Fruit fly (Drosophila melanogaster) whole organism: ENCODE results near the gene CG13982.

Experiments used
- CG8478 ChIP-seq: fragments of >200 bp; optimal IDR thresholded peaks from 2 replicates; lab custom pipeline; 2018; ENCODE audit warnings: inconsistent platforms
- Dll ChIP-seq: fragments of >200 bp; optimal IDR thresholded peaks from 2 replicates; lab custom pipeline; 2017
- EcR ChIP-seq, 2 experiments: fragments of >200 bp; optimal IDR thresholded peaks; 2 replicates each; lab custom pipeline; 2017; ENCODE audit warnings: missing biosample characterization in 2 of 2, missing genetic modification characterization in 2 of 2, missing genetic modification reagents in 2 of 2
- pan ChIP-seq: fragments of >200 bp; optimal IDR thresholded peaks from 2 replicates; lab custom pipeline; 2017
- psq ChIP-seq: fragments of >200 bp; optimal IDR thresholded peaks from 2 replicates; lab custom pipeline; 2017
- usp ChIP-seq: fragments of >200 bp; optimal IDR thresholded peaks from 2 replicates; lab custom pipeline; 2017; ENCODE audit warnings: missing biosample characterization, missing genetic modification characterization, mixed read lengths

The CG13982 gene

dm6 chr2L:6455955-6456599 is 44.0 kb downstream of the CG13982 start, which contains the start of gene frj:
Gene frj (plus strand): TSS chr2L:6456052.
- TF ChIP-seq usp (GFP tag; lab: Kevin White, UChicago) = no peak

dm6 chr2L:6457583-6457982 is 45.5 kb downstream of the CG13982 start:
- TF ChIP-seq pan = no peak
- no peak for TF ChIP-seq Dll (lab: Kevin White, UChicago)

DNA sequence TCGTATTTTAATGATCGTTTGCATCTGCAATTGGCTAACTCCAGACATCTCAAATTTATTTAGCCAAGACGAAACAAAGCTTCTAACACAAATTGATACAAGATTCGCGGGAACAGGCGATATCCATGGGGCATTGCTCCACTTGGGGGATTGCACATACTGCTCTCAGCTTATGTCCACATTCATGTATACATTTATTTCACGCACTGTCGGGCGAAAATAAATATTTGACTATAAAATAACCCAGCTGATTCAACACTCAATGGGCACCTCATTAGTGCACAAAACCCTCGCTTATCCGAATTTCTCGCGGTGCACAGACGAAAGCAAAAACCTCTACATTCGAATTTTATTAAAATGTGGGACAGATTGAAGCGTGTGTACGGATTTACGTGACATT is 49.4 kb downstream of the CG13982 start:
- TF ChIP-seq psq (lab: Kevin White, UChicago) (no peak), Dll (lab: Kevin White, UChicago) (no peak), pan (no peak), EcR (GFP tag; optimal IDR thresholded peaks at IDR 0.05; lab: Kevin White, UChicago) (no peak), CG8478 (lab: Kevin White, UChicago) (no peak), usp (GFP tag; lab: Kevin White, UChicago) (no peak)

dm6 chr2L:6462259-6462658 is 50.1 kb downstream of the CG13982 start:
- no peak for TF ChIP-seq CG8478 (lab: Kevin White, UChicago)
- TF ChIP-seq pan = no peak
- TF ChIP-seq Dll (lab: Kevin White, UChicago) = no peak
- no peak for TF ChIP-seq EcR (GFP tag; optimal IDR thresholded peaks at IDR 0.05; lab: Kevin White, UChicago)
- TF ChIP-seq psq (lab: Kevin White, UChicago) = no peak
- TF ChIP-seq usp (GFP tag; lab: Kevin White, UChicago) = no peak

DNA sequence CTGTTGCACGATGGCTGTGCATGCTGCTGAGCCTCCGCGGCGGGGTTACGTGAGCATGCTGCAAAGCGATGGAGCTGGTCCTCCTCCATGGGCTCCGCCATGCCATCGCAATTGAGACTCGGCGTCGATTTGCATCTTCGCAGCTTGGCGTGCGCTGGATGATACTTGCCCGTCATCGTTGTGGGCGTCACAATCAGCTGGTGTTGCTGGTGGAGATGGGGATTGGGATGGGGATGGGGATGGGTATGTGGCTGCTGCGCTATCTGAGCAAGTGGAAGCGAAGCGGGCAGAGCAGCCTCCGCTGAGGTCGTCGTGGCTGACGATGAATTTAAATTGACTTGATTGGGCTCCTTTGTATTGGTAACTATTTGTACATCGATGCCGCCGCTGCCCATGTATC is 51.3 kb downstream of the CG13982 start:
- TF ChIP-seq pan (no peak), usp (GFP tag; lab: Kevin White, UChicago) (no peak), psq (lab: Kevin White, UChicago) (no peak), CG8478 (lab: Kevin White, UChicago) (no peak), Dll (lab: Kevin White, UChicago) (no peak), EcR (GFP tag; optimal IDR thresholded peaks at IDR 0.05; lab: Kevin White, UChicago) (no peak)

dm6 chr2L:6464270-6464669 is 52.2 kb downstream of the CG13982 start:
- TF ChIP-seq usp (GFP tag; lab: Kevin White, UChicago) = no peak
- no peak for TF ChIP-seq psq (lab: Kevin White, UChicago)
- TF ChIP-seq EcR (GFP tag; optimal IDR thresholded peaks at IDR 0.05; lab: Kevin White, UChicago) = no peak
- TF ChIP-seq Dll (lab: Kevin White, UChicago) = no peak
- no peak for TF ChIP-seq CG8478 (lab: Kevin White, UChicago)
- no peak for TF ChIP-seq pan

dm6 chr2L:6464780-6465179 is 52.7 kb downstream of the CG13982 start:
- TF ChIP-seq psq (lab: Kevin White, UChicago) (no peak), pan (no peak), EcR (GFP tag; optimal IDR thresholded peaks at IDR 0.05; lab: Kevin White, UChicago) (no peak), usp (GFP tag; lab: Kevin White, UChicago) (no peak), Dll (lab: Kevin White, UChicago) (no peak), CG8478 (lab: Kevin White, UChicago) (no peak)
